Worm (Caenorhabditis elegans) whole organism, L3 larva: ENCODE measurements around the gene nlp-58.

Experiments used
- ZK546.5 ChIP-seq: sonication (generic microtip); optimal IDR thresholded peaks from 2 replicates; lab custom pipeline; 2017; ENCODE audit warnings: missing biosample characterization, missing genetic modification characterization
- ama-1 ChIP-seq: fragments of 150-350 bp; optimal IDR thresholded peaks from 2 replicates; lab custom pipeline; 2018
- ceh-16 ChIP-seq: sonication (generic microtip); optimal IDR thresholded peaks from 2 replicates; lab custom pipeline; 2017; ENCODE audit warnings: missing biosample characterization, missing genetic modification characterization
- ceh-28 ChIP-seq: fragments of 150-350 bp; optimal IDR thresholded peaks from 2 replicates; lab custom pipeline; 2014; ENCODE audit warnings: missing biosample characterization, missing genetic modification reagents, missing genetic modification characterization
- ceh-82 ChIP-seq: fragments of 150-350 bp; optimal IDR thresholded peaks from 2 replicates; lab custom pipeline; 2014; ENCODE audit warnings: missing biosample characterization, missing genetic modification characterization
- ceh-9 ChIP-seq: sonication (generic microtip); optimal IDR thresholded peaks from 2 replicates; lab custom pipeline; 2018; ENCODE audit warnings: missing biosample characterization, missing genetic modification characterization
- daf-12 ChIP-seq: fragments of 150-350 bp; optimal IDR thresholded peaks from 2 replicates; lab custom pipeline; 2014; ENCODE audit warnings: missing biosample characterization, missing genetic modification reagents, missing genetic modification characterization
- egl-27 ChIP-seq: sonication (generic microtip); optimal IDR thresholded peaks from 4 replicates; lab custom pipeline; 2017; ENCODE audit warnings: missing biosample characterization, missing genetic modification reagents, missing genetic modification characterization
- egl-5 ChIP-seq: fragments of 150-350 bp; optimal IDR thresholded peaks from 2 replicates; lab custom pipeline; 2017; ENCODE audit warnings: missing biosample characterization, missing genetic modification reagents, missing genetic modification characterization, inconsistent platforms
- elt-1 ChIP-seq: fragments of 150-350 bp; optimal IDR thresholded peaks from 2 replicates; lab custom pipeline; 2014; ENCODE audit warnings: missing biosample characterization, missing genetic modification characterization
- elt-2 ChIP-seq: sonication (generic microtip); optimal IDR thresholded peaks from 2 replicates; lab custom pipeline; 2016; ENCODE audit warnings: missing genetic modification reagents, mild to moderate bottlenecking, missing genetic modification characterization, missing compliant biosample characterization
- eor-1 ChIP-seq, 2 experiments: fragments of 150-350 bp; optimal IDR thresholded peaks; 2 replicates each; lab custom pipeline; 2014 to 2018; ENCODE audit warnings: missing biosample characterization in 2 of 2, missing genetic modification characterization in 2 of 2
- fkh-10 ChIP-seq: sonication (generic microtip); optimal IDR thresholded peaks from 2 replicates; lab custom pipeline; 2017; ENCODE audit warnings: missing biosample characterization, missing genetic modification reagents, missing genetic modification characterization
- fkh-2 ChIP-seq: fragments of 150-350 bp; optimal IDR thresholded peaks from 2 replicates; lab custom pipeline; 2014; ENCODE audit warnings: missing biosample characterization, missing genetic modification reagents, missing genetic modification characterization
- fos-1 ChIP-seq: fragments of 150-350 bp; optimal IDR thresholded peaks from 2 replicates; lab custom pipeline; 2014; ENCODE audit warnings: missing biosample characterization, missing genetic modification characterization
- lin-15B ChIP-seq: fragments of 150-350 bp; optimal IDR thresholded peaks from 2 replicates; lab custom pipeline; 2014; ENCODE audit warnings: missing biosample characterization, missing genetic modification characterization
- lin-39 ChIP-seq: fragments of 150-350 bp; optimal IDR thresholded peaks from 2 replicates; lab custom pipeline; 2018; ENCODE audit warnings: missing biosample characterization, missing genetic modification reagents, missing genetic modification characterization
- lsy-12 ChIP-seq: sonication (generic microtip); optimal IDR thresholded peaks from 2 replicates; lab custom pipeline; 2016; ENCODE audit warnings: mild to moderate bottlenecking, missing genetic modification characterization, missing compliant biosample characterization
- mdl-1 ChIP-seq: fragments of 150-350 bp; optimal IDR thresholded peaks from 2 replicates; lab custom pipeline; 2014; ENCODE audit warnings: missing biosample characterization, missing genetic modification characterization
- mml-1 ChIP-seq: fragments of 150-350 bp; sonication (generic microtip); optimal IDR thresholded peaks from 3 replicates; lab custom pipeline; 2014; ENCODE audit warnings: missing biosample characterization, missing genetic modification characterization
- nhr-23 ChIP-seq: fragments of 150-350 bp; optimal IDR thresholded peaks from 2 replicates; lab custom pipeline; 2014; ENCODE audit warnings: missing biosample characterization, missing genetic modification reagents, missing genetic modification characterization
- nhr-237 ChIP-seq: fragments of 150-350 bp; optimal IDR thresholded peaks from 2 replicates; lab custom pipeline; 2014; ENCODE audit warnings: missing biosample characterization, missing genetic modification characterization
- nhr-25 ChIP-seq: sonication (generic microtip); optimal IDR thresholded peaks from 2 replicates; lab custom pipeline; 2017; ENCODE audit warnings: missing biosample characterization, missing genetic modification characterization
- nhr-28 ChIP-seq: fragments of 150-350 bp; optimal IDR thresholded peaks from 2 replicates; lab custom pipeline; 2014; ENCODE audit warnings: missing biosample characterization, missing genetic modification characterization
- nhr-43 ChIP-seq: sonication (generic microtip); optimal IDR thresholded peaks from 2 replicates; lab custom pipeline; 2016; ENCODE audit warnings: mild to moderate bottlenecking, missing genetic modification characterization, missing compliant biosample characterization; ENCODE audit not compliant: poor library complexity, severe bottlenecking
- nhr-67 ChIP-seq: fragments of 150-350 bp; optimal IDR thresholded peaks from 2 replicates; lab custom pipeline; 2014; ENCODE audit warnings: missing biosample characterization, missing genetic modification characterization
- nhr-76 ChIP-seq: fragments of 150-350 bp; sonication (generic microtip); optimal IDR thresholded peaks from 5 replicates; lab custom pipeline; 2014; ENCODE audit warnings: missing biosample characterization, missing genetic modification characterization
- nhr-77 ChIP-seq: fragments of 150-350 bp; optimal IDR thresholded peaks from 2 replicates; lab custom pipeline; 2014; ENCODE audit warnings: missing biosample characterization, missing genetic modification characterization
- pha-4 ChIP-seq: fragments of 150-350 bp; optimal IDR thresholded peaks from 2 replicates; lab custom pipeline; 2014; ENCODE audit warnings: missing biosample characterization, missing genetic modification reagents, missing genetic modification characterization
- pqm-1 ChIP-seq: fragments of 150-350 bp; optimal IDR thresholded peaks from 2 replicates; lab custom pipeline; 2017; ENCODE audit warnings: missing biosample characterization, missing genetic modification characterization, inconsistent platforms
- sea-2 ChIP-seq: fragments of 150-350 bp; sonication (generic microtip); optimal IDR thresholded peaks from 4 replicates; lab custom pipeline; 2014; ENCODE audit warnings: missing biosample characterization, missing genetic modification reagents, missing genetic modification characterization
- skn-1 ChIP-seq: fragments of 150-350 bp; optimal IDR thresholded peaks from 2 replicates; lab custom pipeline; 2014; ENCODE audit warnings: missing biosample characterization, missing genetic modification characterization
- snpc-4 ChIP-seq: fragments of 150-350 bp; optimal IDR thresholded peaks from 2 replicates; lab custom pipeline; 2014; ENCODE audit warnings: missing biosample characterization, missing genetic modification characterization
- tbx-2 ChIP-seq: sonication (generic microtip); optimal IDR thresholded peaks from 2 replicates; lab custom pipeline; 2016; ENCODE audit warnings: mild to moderate bottlenecking, missing genetic modification characterization, missing compliant biosample characterization
- unc-39 ChIP-seq: sonication (generic microtip); optimal IDR thresholded peaks from 4 replicates; lab custom pipeline; 2017; ENCODE audit warnings: missing biosample characterization, missing genetic modification characterization
- unc-62 ChIP-seq: fragments of 150-350 bp; sonication (generic microtip); optimal IDR thresholded peaks from 4 replicates; lab custom pipeline; 2014; ENCODE audit warnings: missing biosample characterization, missing genetic modification reagents, missing genetic modification characterization
- zag-1 ChIP-seq: fragments of 150-350 bp; optimal IDR thresholded peaks from 2 replicates; lab custom pipeline; 2014; ENCODE audit warnings: missing biosample characterization, missing genetic modification characterization
- ztf-11 ChIP-seq: fragments of 150-350 bp; optimal IDR thresholded peaks from 2 replicates; lab custom pipeline; 2014; ENCODE audit warnings: missing biosample characterization, missing genetic modification characterization

nlp-58 gene

DNA sequence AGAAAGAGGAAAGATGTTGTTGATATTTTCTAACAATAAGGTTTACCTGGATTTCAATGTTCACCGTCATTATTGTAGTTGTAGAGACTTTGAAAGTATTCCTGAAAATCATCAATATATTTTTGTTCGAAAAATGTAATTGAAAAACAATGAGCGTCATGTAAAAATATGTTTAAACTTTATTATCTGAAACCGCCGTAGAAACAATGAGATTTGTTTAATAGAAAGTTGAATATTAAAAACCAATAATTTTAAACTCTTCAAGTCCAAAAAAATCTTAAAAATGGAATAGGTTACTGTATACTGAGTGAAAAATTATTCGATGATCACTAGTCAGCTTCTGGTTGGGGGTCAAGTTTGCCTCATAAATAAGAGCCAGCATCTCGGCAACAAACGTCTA is 9.5 kb upstream of the nlp-58 start, which contains the start of gene anmt-3:
Gene anmt-3, minus strand, starts transcription at position 101 of the 400 bp plus-strand sequence.
- TF ChIP-seq sea-2 (GFP tag; lab: Kevin White, UChicago) (no peak), nhr-237 (tag; lab: Kevin White, UChicago) (no peak), ama-1 (no peak), pqm-1 (no peak), nhr-25 (tag; lab: Kevin White, UChicago) (no peak), snpc-4 (no peak), zag-1 (no peak), ceh-16 (tag; lab: Kevin White, UChicago) (no peak), nhr-23 (tag; lab: Kevin White, UChicago) (no peak), nhr-77 (tag; lab: Kevin White, UChicago) (no peak), lin-15B (tag; lab: Kevin White, UChicago) (no peak), mdl-1 (tag; lab: Kevin White, UChicago) (no peak), lin-39 (no peak), unc-39 (tag; lab: Kevin White, UChicago) (no peak), egl-5 (tag; lab: Kevin White, UChicago) (no peak), daf-12 (no peak), mml-1 (no peak)

DNA sequence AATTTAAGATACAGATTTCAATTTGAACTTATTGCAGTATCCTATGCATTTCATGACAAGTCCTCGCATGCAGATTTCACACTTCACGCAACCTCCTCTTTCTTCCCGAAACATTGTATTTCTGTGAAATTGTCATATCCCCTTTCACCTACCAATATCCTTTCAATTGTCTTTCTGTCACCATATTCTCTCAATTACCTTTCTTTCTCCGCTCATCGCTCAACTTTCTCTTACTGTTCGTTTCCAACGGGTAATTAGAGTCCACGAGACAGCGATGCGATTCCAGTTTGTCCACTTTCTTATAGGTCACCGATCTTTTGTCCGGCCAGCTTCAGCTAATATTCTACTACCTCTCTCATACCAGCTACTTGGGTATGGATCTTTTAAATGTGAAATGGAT is 3.7 kb upstream of the nlp-58 start, which contains the start of gene mam-5:
Gene mam-5, plus strand, starts transcription at position 304 of the 400 bp plus-strand sequence.
- no peak for TF ChIP-seq elt-1 (tag; lab: Kevin White, UChicago)
- TF ChIP-seq nhr-237 (tag; lab: Kevin White, UChicago) = no peak
- TF ChIP-seq pha-4 (tag; lab: Kevin White, UChicago) = no peak
- TF ChIP-seq fos-1 (tag; lab: Kevin White, UChicago) = no peak
- TF ChIP-seq lin-15B (tag; lab: Kevin White, UChicago) = no peak
- TF ChIP-seq nhr-67 = no peak
- TF ChIP-seq ama-1 = no peak
- TF ChIP-seq nhr-76 (tag; lab: Kevin White, UChicago) = no peak
- no peak for TF ChIP-seq ceh-16 (tag; lab: Kevin White, UChicago)
- no peak for TF ChIP-seq unc-62 (GFP tag; lab: Kevin White, UChicago)
- TF ChIP-seq, all 47 proteins: peak for 0

DNA sequence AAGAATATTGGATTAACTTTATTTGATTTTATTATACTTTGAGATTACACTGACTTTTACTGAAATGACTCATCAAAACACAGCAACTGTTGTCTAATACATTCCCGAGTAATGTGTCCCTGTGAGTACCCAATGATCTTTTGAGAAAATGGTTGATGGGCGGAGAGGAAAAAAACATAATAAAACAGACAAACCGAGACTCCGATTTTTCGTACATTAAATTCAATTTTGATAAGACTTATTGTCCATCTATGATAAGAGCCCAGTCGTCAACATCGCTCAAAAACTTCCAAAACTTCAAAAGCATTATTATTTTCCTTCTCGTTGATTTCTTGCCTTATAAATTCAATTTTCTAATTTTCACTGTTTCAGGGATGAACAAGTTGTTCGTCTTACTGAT is 2.1 kb upstream of the nlp-58 start, which contains the start of gene ttr-46:
Gene ttr-46, plus strand, starts transcription at position 373 of the 400 bp plus-strand sequence.
- TF ChIP-seq fkh-10 (GFP tag; lab: Kevin White, UChicago) = no peak
- no peak for TF ChIP-seq daf-12
- no peak for TF ChIP-seq nhr-237 (tag; lab: Kevin White, UChicago)
- no peak for TF ChIP-seq ceh-9
- TF ChIP-seq lin-15B (tag; lab: Kevin White, UChicago) = no peak
- TF ChIP-seq elt-2 = peak; percentile 68
- peak; percentile 65 for TF ChIP-seq pqm-1

DNA sequence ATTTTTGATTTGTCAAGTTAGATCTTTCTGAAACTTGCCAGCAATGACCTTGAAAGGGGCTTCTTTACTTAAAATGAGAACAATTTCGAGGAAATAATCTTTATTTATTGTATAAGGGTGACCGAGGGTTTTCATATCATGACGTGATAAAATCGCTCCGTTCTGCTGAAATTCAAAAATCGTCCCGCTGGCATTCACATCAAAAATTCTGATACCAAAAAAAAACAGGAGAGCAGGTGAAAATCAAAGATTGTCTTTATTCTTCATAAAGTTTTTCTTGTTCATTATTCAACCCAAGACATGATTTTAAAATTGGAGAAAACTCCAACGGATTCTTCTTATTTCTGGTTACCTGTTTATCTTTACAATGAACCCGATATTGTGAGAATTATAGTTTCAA is 4.6 kb downstream of the nlp-58 start, which contains the start of gene sre-28:
Gene sre-28, plus strand, starts transcription at position 301 of the 400 bp plus-strand sequence.
- TF ChIP-seq egl-5 (tag; lab: Kevin White, UChicago) (no peak), daf-12 (no peak), sea-2 (GFP tag; lab: Kevin White, UChicago) (no peak), nhr-25 (tag; lab: Kevin White, UChicago) (no peak), nhr-76 (tag; lab: Kevin White, UChicago) (no peak), pqm-1 (no peak)

DNA sequence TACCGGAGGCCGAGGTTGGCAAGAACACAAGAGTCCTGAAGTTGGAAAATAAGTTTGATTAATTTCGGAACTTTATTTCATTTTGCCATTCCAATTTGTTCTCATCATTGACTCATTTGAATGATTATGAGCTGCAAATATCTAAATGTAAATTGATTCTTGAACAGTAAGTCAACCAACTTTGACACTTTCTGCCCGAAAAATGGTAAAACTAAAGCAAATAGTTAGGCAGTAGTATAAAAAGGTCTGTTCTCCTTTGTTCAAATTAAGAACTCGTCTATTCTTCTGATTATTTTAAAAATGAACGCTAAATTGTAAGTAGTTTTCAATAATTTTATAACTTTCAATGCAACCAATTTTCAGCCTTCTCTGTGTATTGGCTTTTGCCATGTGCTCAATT is 5.7 kb downstream of the nlp-58 start, which contains the start of gene fipr-12:
Gene fipr-12, plus strand, starts transcription at position 301 of the 400 bp plus-strand sequence.
- TF ChIP-seq fkh-10 (GFP tag; lab: Kevin White, UChicago) (no peak), mdl-1 (tag; lab: Kevin White, UChicago) (no peak), ztf-11 (tag; lab: Kevin White, UChicago) (no peak), nhr-25 (tag; lab: Kevin White, UChicago) (no peak), ceh-82 (tag; lab: Kevin White, UChicago) (no peak), lin-39 (no peak), nhr-237 (tag; lab: Kevin White, UChicago) (no peak), ama-1 (no peak), nhr-28 (tag; lab: Kevin White, UChicago) (no peak)
- TF ChIP-seq, all 47 proteins: peak for 0

DNA sequence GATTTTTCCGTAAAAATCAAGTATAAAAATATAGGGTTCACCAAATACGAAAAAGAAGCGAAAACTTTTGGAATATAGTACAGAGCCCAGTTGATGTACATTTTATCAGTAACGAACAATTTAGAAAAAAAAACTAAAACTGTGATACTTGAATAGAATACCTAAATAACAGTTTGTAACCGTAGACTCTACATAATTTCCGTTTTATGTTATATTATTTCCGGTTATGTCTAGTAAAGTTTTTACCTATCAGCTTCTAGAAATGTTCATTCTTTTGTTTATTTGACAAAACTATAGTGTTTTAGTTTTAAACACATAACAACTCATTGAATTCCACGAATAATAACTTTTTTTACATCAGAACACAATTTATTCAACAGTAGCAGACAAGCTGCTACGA is 11.3 kb downstream of the nlp-58 start, which contains the start of gene srj-33:
Gene srj-33, minus strand, starts transcription at position 101 of the 400 bp plus-strand sequence.
- TF ChIP-seq nhr-28 (tag; lab: Kevin White, UChicago) (no peak), fkh-10 (GFP tag; lab: Kevin White, UChicago) (no peak), nhr-43 (no peak), daf-12 (no peak), elt-1 (tag; lab: Kevin White, UChicago) (no peak), egl-27 (tag; lab: Kevin White, UChicago) (no peak), fkh-2 (no peak), nhr-67 (no peak), egl-5 (tag; lab: Kevin White, UChicago) (no peak), zag-1 (no peak), lsy-12 (tag; lab: Kevin White, UChicago) (no peak), skn-1 (tag; lab: Kevin White, UChicago) (no peak), eor-1 (tag; optimal IDR thresholded peaks at IDR 0.05; lab: Kevin White, UChicago) (no peak), ztf-11 (tag; lab: Kevin White, UChicago) (no peak), nhr-25 (tag; lab: Kevin White, UChicago) (no peak), tbx-2 (tag; lab: Kevin White, UChicago) (no peak), ceh-28 (no peak), ZK546.5 (tag; lab: Kevin White, UChicago) (no peak)
